Worm (Caenorhabditis elegans): ENCODE data around the gene M151.7.

- no peak for TF ChIP-seq rpc-1 (optimal IDR thresholded peaks at IDR 0.05)
- no peak for TF ChIP-seq rpc-1 (tag; optimal IDR thresholded peaks at IDR 0.05)
- no peak for TF ChIP-seq nhr-90 (tag; optimal IDR thresholded peaks at IDR 0.05)
- no peak for TF ChIP-seq lin-35 (GFP tag; optimal IDR thresholded peaks at IDR 0.05)
- TF ChIP-seq cebp-2 (GFP tag; IDR thresholded peaks at IDR 0.05) = no peak
- no peak for TF ChIP-seq him-1 (tag; optimal IDR thresholded peaks at IDR 0.05)
- no peak for TF ChIP-seq mxl-1 (tag; optimal IDR thresholded peaks at IDR 0.05)
- no peak for TF ChIP-seq unc-62 (GFP tag; optimal IDR thresholded peaks at IDR 0.05)
- no peak for TF ChIP-seq Y79H2A.3 (GFP tag; conservative IDR thresholded peaks at IDR 0.05)
- no peak for TF ChIP-seq Y56A3A.18 (GFP tag; IDR thresholded peaks at IDR 0.05)
- TF ChIP-seq Y67H2A.10 (GFP tag; conservative IDR thresholded peaks at IDR 0.05) = no peak
- no peak for TF ChIP-seq efl-1 (GFP tag; optimal IDR thresholded peaks at IDR 0.05)
- TF ChIP-seq lag-1 (GFP tag; IDR thresholded peaks at IDR 0.05) = no peak
Measured at ce11 chrII:3661932-3662331, 39.8 kb downstream of the M151.7 start, which contains the start of gene F19B10.13.

All from whole organism, young adult.